Fruit fly (Drosophila melanogaster) whole organism, embryonic: ENCODE measurements around the gene CG10254.

Source experiments
- B-H2 ChIP-seq: fragments of 200-800 bp; sonication (Bioruptor generic); optimal IDR thresholded peaks from 2 replicates; lab custom pipeline; 2018; ENCODE audit warnings: missing biosample characterization, mild to moderate bottlenecking, missing genetic modification characterization
- Bgb ChIP-seq: fragments of 200-800 bp; sonication (Bioruptor generic); IDR thresholded peaks from 2 replicates; pipeline ENCODE4 v1.3.6; 2022; ENCODE audit warnings: missing biosample characterization, missing genetic modification characterization; ENCODE audit not compliant: partially characterized antibody
- Blimp-1 ChIP-seq: fragments of 200-800 bp; sonication (Bioruptor generic); optimal IDR thresholded peaks from 3 replicates; lab custom pipeline; 2018; ENCODE audit warnings: missing biosample characterization, missing genetic modification characterization, mild to moderate bottlenecking, moderate library complexity, missing genetic modification reagents
- CG10267 ChIP-seq: fragments of 200-800 bp; sonication (Bioruptor generic); optimal IDR thresholded peaks from 2 replicates; lab custom pipeline; 2018; ENCODE audit warnings: missing biosample characterization, mild to moderate bottlenecking, missing genetic modification characterization, moderate library complexity
- CG11398 ChIP-seq: fragments of 200-800 bp; sonication (Bioruptor generic); optimal IDR thresholded peaks from 2 replicates; lab custom pipeline; 2016; ENCODE audit warnings: missing biosample characterization, missing genetic modification characterization
- CG12391 ChIP-seq: fragments of 200-800 bp; sonication (Bioruptor generic); optimal IDR thresholded peaks from 3 replicates; lab custom pipeline; 2018; ENCODE audit warnings: missing biosample characterization, mild to moderate bottlenecking, missing genetic modification characterization, moderate library complexity
- CG13424 ChIP-seq: fragments of 200-800 bp; sonication (Bioruptor generic); optimal IDR thresholded peaks from 2 replicates; lab custom pipeline; 2019; ENCODE audit warnings: missing biosample characterization, mild to moderate bottlenecking, missing genetic modification characterization, moderate library complexity
- CG15073 ChIP-seq: fragments of 200-800 bp; sonication (Bioruptor generic); optimal IDR thresholded peaks from 2 replicates; lab custom pipeline; 2016; ENCODE audit warnings: missing biosample characterization, missing genetic modification characterization
- CG15269 ChIP-seq: fragments of 200-800 bp; sonication (Bioruptor generic); optimal IDR thresholded peaks from 2 replicates; lab custom pipeline; 2018; ENCODE audit warnings: missing biosample characterization, mild to moderate bottlenecking, missing genetic modification characterization, moderate library complexity
- CG17328 ChIP-seq: fragments of 200-800 bp; sonication (Bioruptor generic); IDR thresholded peaks from 2 replicates; pipeline ENCODE4 v1.3.6; 2022; ENCODE audit warnings: missing biosample characterization, missing genetic modification characterization
- CG17361 ChIP-seq: fragments of 200-800 bp; sonication (Bioruptor generic); IDR thresholded peaks from 3 replicates; pipeline ENCODE4 v1.3.6; 2022; ENCODE audit warnings: missing biosample characterization, missing genetic modification characterization
- CG2116 ChIP-seq: fragments of 200-800 bp; sonication (Bioruptor generic); optimal IDR thresholded peaks from 3 replicates; lab custom pipeline; 2018; ENCODE audit warnings: missing biosample characterization, mild to moderate bottlenecking, missing genetic modification characterization
- CG2875 ChIP-seq: fragments of 200-800 bp; sonication (Bioruptor generic); optimal IDR thresholded peaks from 2 replicates; lab custom pipeline; 2017; ENCODE audit warnings: missing biosample characterization, mild to moderate bottlenecking, missing genetic modification characterization, missing genetic modification reagents
- CG31388 ChIP-seq: fragments of 200-800 bp; sonication (Bioruptor generic); optimal IDR thresholded peaks from 2 replicates; lab custom pipeline; 2016; ENCODE audit warnings: missing biosample characterization, missing genetic modification characterization
- CG3995 ChIP-seq: fragments of 200-800 bp; sonication (Bioruptor generic); optimal IDR thresholded peaks from 3 replicates; lab custom pipeline; 2016; ENCODE audit warnings: missing biosample characterization, missing genetic modification characterization
- CG4730 ChIP-seq: fragments of 200-800 bp; sonication (Bioruptor generic); IDR thresholded peaks from 2 replicates; pipeline ENCODE4 v1.3.6; 2022; ENCODE audit warnings: missing biosample characterization, missing genetic modification characterization
- CG5245 ChIP-seq: fragments of 200-800 bp; sonication (Bioruptor generic); optimal IDR thresholded peaks from 3 replicates; lab custom pipeline; 2016; ENCODE audit warnings: missing biosample characterization, missing genetic modification characterization
- CG7372 ChIP-seq: fragments of 200-800 bp; sonication (Bioruptor generic); IDR thresholded peaks from 2 replicates; pipeline ENCODE4 v1.3.6; 2022; ENCODE audit warnings: missing biosample characterization, missing genetic modification characterization
- CG8359 ChIP-seq: fragments of 200-800 bp; sonication (Bioruptor generic); optimal IDR thresholded peaks from 2 replicates; lab custom pipeline; 2017; ENCODE audit warnings: missing biosample characterization, mild to moderate bottlenecking, missing genetic modification characterization, borderline replicate concordance
- CG8924 ChIP-seq: fragments of 200-800 bp; optimal IDR thresholded peaks from 3 replicates; lab custom pipeline; 2019; ENCODE audit warnings: missing biosample characterization, mild to moderate bottlenecking, missing genetic modification characterization, moderate library complexity
- CHES-1-like ChIP-seq: fragments of 200-800 bp; sonication (Bioruptor generic); optimal IDR thresholded peaks from 2 replicates; lab custom pipeline; 2016; ENCODE audit warnings: missing biosample characterization, missing genetic modification characterization
- CTCF ChIP-seq: fragments of 200-800 bp; sonication (Bioruptor generic); optimal IDR thresholded peaks from 2 replicates; lab custom pipeline; 2017; ENCODE audit warnings: missing biosample characterization, mild to moderate bottlenecking, missing genetic modification characterization, moderate library complexity
- Camta ChIP-seq: fragments of 200-800 bp; sonication (Bioruptor generic); optimal IDR thresholded peaks from 2 replicates; lab custom pipeline; 2016; ENCODE audit warnings: missing biosample characterization, missing genetic modification characterization
- CrebB ChIP-seq: fragments of 200-800 bp; sonication (Bioruptor generic); optimal IDR thresholded peaks from 3 replicates; lab custom pipeline; 2018; ENCODE audit warnings: missing biosample characterization, mild to moderate bottlenecking, missing genetic modification characterization
- Dll ChIP-seq: fragments of 200-800 bp; sonication (Bioruptor generic); IDR thresholded peaks from 4 replicates; pipeline ENCODE4 v1.3.6; 2022; ENCODE audit warnings: missing biosample characterization, missing genetic modification characterization; ENCODE audit not compliant: partially characterized antibody
- Fer2 ChIP-seq: fragments of 200-800 bp; sonication (Bioruptor generic); optimal IDR thresholded peaks from 2 replicates; lab custom pipeline; 2018; ENCODE audit warnings: missing biosample characterization, mild to moderate bottlenecking, missing genetic modification characterization, moderate library complexity
- Fer3 ChIP-seq: fragments of 200-800 bp; sonication (Bioruptor generic); optimal IDR thresholded peaks from 2 replicates; lab custom pipeline; 2018; ENCODE audit warnings: missing biosample characterization, mild to moderate bottlenecking, missing genetic modification characterization, moderate library complexity
- HLH4C ChIP-seq: fragments of 200-800 bp; sonication (Bioruptor generic); IDR thresholded peaks from 3 replicates; pipeline ENCODE4 v1.3.6; 2022; ENCODE audit warnings: missing biosample characterization, missing genetic modification characterization; ENCODE audit not compliant: partially characterized antibody
- HLHmδ ChIP-seq: fragments of 200-800 bp; sonication (Bioruptor generic); optimal IDR thresholded peaks from 2 replicates; lab custom pipeline; 2018; ENCODE audit warnings: missing biosample characterization, mild to moderate bottlenecking, missing genetic modification characterization, moderate library complexity
- MESR4 ChIP-seq: fragments of 200-800 bp; sonication (Bioruptor generic); optimal IDR thresholded peaks from 2 replicates; lab custom pipeline; 2018; ENCODE audit warnings: missing biosample characterization, mild to moderate bottlenecking, missing genetic modification characterization, moderate library complexity
- Mad ChIP-seq: fragments of 200-800 bp; sonication (Bioruptor generic); optimal IDR thresholded peaks from 2 replicates; lab custom pipeline; 2016; ENCODE audit warnings: missing biosample characterization, missing genetic modification characterization
- NC2β ChIP-seq: fragments of 200-800 bp; sonication (Bioruptor generic); optimal IDR thresholded peaks from 2 replicates; lab custom pipeline; 2016; ENCODE audit warnings: missing biosample characterization, missing genetic modification characterization
- Nf-YB ChIP-seq: fragments of 200-800 bp; sonication (Bioruptor generic); optimal IDR thresholded peaks from 3 replicates; lab custom pipeline; 2019; ENCODE audit warnings: missing biosample characterization, mild to moderate bottlenecking, missing genetic modification characterization, moderate library complexity
- Pdp1 ChIP-seq, 2 experiments: fragments of 200-800 bp; sonication (Bioruptor generic); optimal IDR thresholded peaks; 3 replicates each; lab custom pipeline; 2016; ENCODE audit warnings: missing biosample characterization in 2 of 2, missing genetic modification characterization in 2 of 2, mild to moderate bottlenecking in 1 of 2, moderate library complexity in 1 of 2
- Side ChIP-seq: fragments of 200-800 bp; sonication (Bioruptor generic); optimal IDR thresholded peaks from 2 replicates; lab custom pipeline; 2016; ENCODE audit warnings: missing biosample characterization, missing genetic modification characterization
- ci ChIP-seq: fragments of 200-800 bp; sonication (Bioruptor generic); IDR thresholded peaks from 3 replicates; pipeline ENCODE4 v1.3.6; 2022; ENCODE audit warnings: missing biosample characterization, missing genetic modification characterization
- dm ChIP-seq: fragments of 200-800 bp; sonication (Bioruptor generic); optimal IDR thresholded peaks from 3 replicates; lab custom pipeline; 2016; ENCODE audit warnings: missing biosample characterization, missing genetic modification characterization
- fd102C ChIP-seq: fragments of 200-800 bp; sonication (Bioruptor generic); optimal IDR thresholded peaks from 2 replicates; lab custom pipeline; 2018; ENCODE audit warnings: missing biosample characterization, mild to moderate bottlenecking, missing genetic modification characterization, moderate library complexity
- lab ChIP-seq: fragments of 200-800 bp; sonication (Bioruptor generic); optimal IDR thresholded peaks from 3 replicates; lab custom pipeline; 2017; ENCODE audit warnings: missing biosample characterization, missing genetic modification characterization, mild to moderate bottlenecking, moderate library complexity, missing genetic modification reagents
- nau ChIP-seq: fragments of 200-800 bp; sonication (Bioruptor generic); optimal IDR thresholded peaks from 3 replicates; lab custom pipeline; 2017; ENCODE audit warnings: missing biosample characterization, mild to moderate bottlenecking, missing genetic modification characterization, missing genetic modification reagents
- pzg ChIP-seq: fragments of 200-800 bp; sonication (Bioruptor generic); optimal IDR thresholded peaks from 3 replicates; lab custom pipeline; 2018; ENCODE audit warnings: missing biosample characterization, mild to moderate bottlenecking, missing genetic modification characterization, moderate library complexity
- sna ChIP-seq: fragments of 200-800 bp; sonication (Bioruptor generic); IDR thresholded peaks from 2 replicates; pipeline ENCODE4 v1.3.6; 2022; ENCODE audit warnings: missing biosample characterization, missing genetic modification characterization; ENCODE audit not compliant: partially characterized antibody
- sug ChIP-seq: fragments of 200-800 bp; optimal IDR thresholded peaks from 2 replicates; lab custom pipeline; 2019; ENCODE audit warnings: missing biosample characterization, mild to moderate bottlenecking, missing genetic modification characterization, moderate library complexity
- tna ChIP-seq: fragments of 200-800 bp; sonication (Bioruptor generic); IDR thresholded peaks from 2 replicates; pipeline ENCODE4 v1.3.6; 2022; ENCODE audit warnings: missing biosample characterization, missing genetic modification characterization; ENCODE audit not compliant: partially characterized antibody
- trem ChIP-seq: fragments of 200-800 bp; optimal IDR thresholded peaks from 3 replicates; lab custom pipeline; 2019; ENCODE audit warnings: missing biosample characterization, mild to moderate bottlenecking, missing genetic modification characterization, moderate library complexity
- unpg ChIP-seq: fragments of 200-800 bp; sonication (Bioruptor generic); optimal IDR thresholded peaks from 3 replicates; lab custom pipeline; 2018; ENCODE audit warnings: missing biosample characterization, mild to moderate bottlenecking, missing genetic modification characterization, moderate library complexity
- vvl ChIP-seq: fragments of 200-800 bp; sonication (Bioruptor generic); IDR thresholded peaks from 2 replicates; pipeline ENCODE4 v1.3.6; 2022; ENCODE audit warnings: missing biosample characterization, missing genetic modification characterization
- zen2 ChIP-seq: fragments of 200-800 bp; sonication (Bioruptor generic); IDR thresholded peaks from 3 replicates; pipeline ENCODE4 v1.3.6; 2022; ENCODE audit warnings: missing biosample characterization, missing genetic modification characterization; ENCODE audit not compliant: partially characterized antibody
- zfh2 ChIP-seq: fragments of 200-800 bp; sonication (Bioruptor generic); optimal IDR thresholded peaks from 2 replicates; lab custom pipeline; 2016; ENCODE audit warnings: missing biosample characterization, missing genetic modification characterization

CG10254 gene

DNA sequence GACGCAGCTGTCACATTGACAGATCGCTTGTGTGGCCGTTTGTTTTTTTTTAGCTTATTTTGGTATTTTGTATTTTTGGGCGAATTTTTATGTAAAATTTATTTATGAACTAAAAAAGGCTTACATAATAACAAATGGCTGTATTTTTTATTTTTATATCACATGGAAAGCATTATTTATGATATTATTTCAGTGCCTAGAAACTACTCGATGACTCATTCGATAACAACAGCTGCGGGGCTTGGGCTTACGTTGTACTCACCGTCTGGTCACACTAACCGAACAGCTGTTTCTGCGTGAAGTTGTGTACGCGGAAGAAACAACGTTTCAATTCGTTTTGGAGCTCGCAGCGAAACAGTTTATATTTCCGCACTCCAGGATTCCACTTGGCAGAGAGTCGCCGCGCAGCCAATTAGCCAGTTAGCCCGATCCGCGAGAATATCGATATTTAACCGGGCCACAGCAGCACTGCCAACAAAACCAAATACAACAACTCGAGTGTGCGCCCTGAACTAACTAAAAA, 38.3 kb upstream of the CG10254 start, which contains the start of the genes Hmgcr and Rpn9 (continued):
- TF ChIP-seq HLH4C (GFP tag; lab: Robert Waterston, UW) (peak; percentile 8; the same call in 1 of the 3 replicates), CG4730 (GFP tag; lab: Robert Waterston, UW) (no peak), CG7372 (GFP tag; lab: Robert Waterston, UW) (no peak), CG2875 (GFP tag; lab: Kevin White, UChicago) (no peak), lab (GFP tag; lab: Kevin White, UChicago) (peak; percentile 32), Dll (GFP tag; lab: Robert Waterston, UW) (0 out of 4 replicates have a peak, but pooled peaks have one; percentile 40), CG8924 (tag; lab: Kevin White, UChicago) (peak; percentile 44), HLHmδ (GFP tag; lab: Kevin White, UChicago) (peak; percentile 72), unpg (GFP tag; lab: Kevin White, UChicago) (peak; percentile 21), zfh2 (GFP tag; lab: Kevin White, UChicago) (no peak), pzg (GFP tag; lab: Kevin White, UChicago) (peak; percentile 90), Blimp-1 (GFP tag; lab: Kevin White, UChicago) (peak; percentile 11), CG17328 (peak; percentile 38; the same call in 1 of the 2 replicates), CG31388 (no peak), Mad (peak; percentile 31), zen2 (0 out of 3 replicates have a peak, but pooled peaks have one; percentile 5), CG15269 (tag; lab: Kevin White, UChicago) (peak; percentile 16), trem (tag; lab: Kevin White, UChicago) (peak; percentile 73), CG2116 (peak; percentile 72), Fer2 (tag; lab: Kevin White, UChicago) (no peak), CG15073 (GFP tag; lab: Kevin White, UChicago) (no peak), MESR4 (GFP tag; lab: Kevin White, UChicago) (peak; percentile 66), dm (GFP tag; lab: Kevin White, UChicago) (peak; percentile 41), fd102C (GFP tag; lab: Kevin White, UChicago) (no peak), Camta (GFP tag; lab: Kevin White, UChicago) (peak; percentile 21), CG13424 (peak; percentile 28), B-H2 (GFP tag; lab: Kevin White, UChicago) (no peak), CG17361 (GFP tag; lab: Robert Waterston, UW) (peak; percentile 41; the same call in 1 of the 3 replicates), Fer3 (tag; lab: Kevin White, UChicago) (peak; percentile 3), CrebB (tag; lab: Kevin White, UChicago) (peak; percentile 38), CG10267 (peak; percentile 68), sug (tag; lab: Kevin White, UChicago) (peak; percentile 33), nau (GFP tag; lab: Kevin White, UChicago) (peak; percentile 22), ci (peak; percentile 65; the same call in 2 of the 3 replicates), sna (GFP tag; lab: Robert Waterston, UW) (no peak), CG8359 (GFP tag; lab: Kevin White, UChicago) (peak; percentile 9), tna (GFP tag; lab: Robert Waterston, UW) (no peak; the same call in 1 of the 2 replicates), CG5245 (GFP tag; lab: Kevin White, UChicago) (no peak), CHES-1-like (peak; percentile 53), Pdp1 (GFP tag; optimal IDR thresholded peaks at IDR 0.05; lab: Kevin White, UChicago) (peak in 1 of 2 experiments; percentile 99), CG3995 (GFP tag; lab: Kevin White, UChicago) (peak; percentile 24), Side (no peak), vvl (GFP tag; lab: Robert Waterston, UW) (no peak), Bgb (GFP tag; lab: Robert Waterston, UW) (peak; percentile 31; the same call in 1 of the 2 replicates), NC2β (GFP tag; lab: Kevin White, UChicago) (peak; percentile 55), CTCF (GFP tag; lab: Kevin White, UChicago) (peak; percentile 58), Nf-YB (GFP tag; lab: Kevin White, UChicago) (peak; percentile 27), CG11398 (GFP tag; lab: Kevin White, UChicago) (no peak), CG12391 (peak; percentile 63)
